Fruit fly (Drosophila melanogaster) whole organism, wandering third instar larva: Measurements from ENCODE around the gene Atg13.

ENCODE experiments used
- Abd-B ChIP-seq: fragments of >200 bp; optimal IDR thresholded peaks from 2 replicates; lab custom pipeline; 2017; ENCODE audit warnings: missing biosample characterization, missing genetic modification characterization
- CG32264 ChIP-seq: fragments of 200-800 bp; sonication (Bioruptor generic); optimal IDR thresholded peaks from 2 replicates; lab custom pipeline; 2016; ENCODE audit warnings: missing biosample characterization, missing genetic modification characterization
- CG9705 ChIP-seq: fragments of 200-800 bp; sonication (Bioruptor generic); optimal IDR thresholded peaks from 2 replicates; lab custom pipeline; 2018; ENCODE audit warnings: missing biosample characterization, mild to moderate bottlenecking, missing genetic modification characterization
- Dif ChIP-seq: fragments of 200-275, 200-300 bp; sonication (Bioruptor generic); optimal IDR thresholded peaks from 2 replicates; lab custom pipeline; 2018; ENCODE audit warnings: missing biosample characterization, missing genetic modification characterization; ENCODE audit not compliant: partially characterized antibody
- GATAd ChIP-seq: sonication (Bioruptor generic); optimal IDR thresholded peaks from 2 replicates; lab custom pipeline; 2016; ENCODE audit warnings: missing biosample characterization, missing genetic modification characterization
- Hnf4 ChIP-seq: fragments of 200-800 bp; sonication (Bioruptor generic); optimal IDR thresholded peaks from 2 replicates; lab custom pipeline; 2016; ENCODE audit warnings: missing biosample characterization, mild to moderate bottlenecking, missing genetic modification characterization
- Hr78 ChIP-seq: fragments of >200 bp; optimal IDR thresholded peaks from 2 replicates; lab custom pipeline; 2017; ENCODE audit warnings: missing biosample characterization, missing genetic modification characterization
- Hr83 ChIP-seq: fragments of 200-300 bp; sonication (Bioruptor generic); optimal IDR thresholded peaks from 2 replicates; lab custom pipeline; 2016; ENCODE audit warnings: missing biosample characterization, mild to moderate bottlenecking, missing genetic modification characterization, moderate library complexity; ENCODE audit not compliant: poor library complexity, severe bottlenecking
- Mio ChIP-seq: sonication (Bioruptor generic); optimal IDR thresholded peaks from 2 replicates; lab custom pipeline; 2016; ENCODE audit warnings: missing biosample characterization, missing genetic modification characterization
- Myc ChIP-seq: fragments of >200 bp; optimal IDR thresholded peaks from 2 replicates; lab custom pipeline; 2017
- N ChIP-seq: fragments of >200 bp; optimal IDR thresholded peaks from 2 replicates; lab custom pipeline; 2018; ENCODE audit warnings: missing biosample characterization, missing external identifiers, missing genetic modification characterization
- OdsH ChIP-seq: fragments of 200-800 bp; sonication (Bioruptor generic); optimal IDR thresholded peaks from 2 replicates; lab custom pipeline; 2016; ENCODE audit warnings: missing biosample characterization, mild to moderate bottlenecking, missing genetic modification characterization
- Rel ChIP-seq, 2 experiments: fragments of 200-800 bp; sonication (Bioruptor generic) in 1 of 2; optimal IDR thresholded peaks; 2 replicates in 1 of 2; 3 replicates in 1 of 2; lab custom pipeline; 2016 to 2019; ENCODE audit warnings: mild to moderate bottlenecking in 2 of 2, missing biosample characterization in 2 of 2, missing genetic modification characterization in 2 of 2, moderate library complexity in 1 of 2
- Sp1 ChIP-seq: fragments of 200-800 bp; sonication (Bioruptor generic); optimal IDR thresholded peaks from 3 replicates; lab custom pipeline; 2019; ENCODE audit warnings: missing biosample characterization, mild to moderate bottlenecking, missing genetic modification characterization, moderate library complexity
- Vsx2 ChIP-seq: fragments of 200-300, 225-300 bp; sonication (Bioruptor generic); optimal IDR thresholded peaks from 2 replicates; lab custom pipeline; 2018; ENCODE audit warnings: missing biosample characterization, missing genetic modification characterization; ENCODE audit not compliant: partially characterized antibody
- br ChIP-seq: fragments of 200-800 bp; sonication (Bioruptor generic); optimal IDR thresholded peaks from 2 replicates; lab custom pipeline; 2016; ENCODE audit warnings: missing biosample characterization, missing genetic modification characterization
- dl ChIP-seq, 2 experiments: fragments of 175-275, 200-275 bp in 1 of 2; fragments of 200-275 bp in 1 of 2; sonication (Bioruptor generic); optimal IDR thresholded peaks; lab custom pipeline; 2018; ENCODE audit warnings: mild to moderate bottlenecking in 2 of 2, missing biosample characterization in 2 of 2, missing genetic modification characterization in 2 of 2, moderate library complexity in 2 of 2; ENCODE audit not compliant: partially characterized antibody in 2 of 2, insufficient read depth in 1 of 2
- foxo ChIP-seq, 2 experiments: fragments of 200-800 bp; sonication (Bioruptor generic); optimal IDR thresholded peaks; 2 replicates in 1 of 2; 3 replicates in 1 of 2; lab custom pipeline; 2016 to 2017; ENCODE audit warnings: missing biosample characterization in 2 of 2, missing genetic modification characterization in 2 of 2
- fru ChIP-seq: fragments of 200-800 bp; sonication (Bioruptor generic); optimal IDR thresholded peaks from 3 replicates; lab custom pipeline; 2016; ENCODE audit warnings: missing biosample characterization, mild to moderate bottlenecking, missing genetic modification characterization
- h ChIP-seq: fragments of 200-800 bp; sonication (Bioruptor generic); optimal IDR thresholded peaks from 3 replicates; lab custom pipeline; 2016; ENCODE audit warnings: missing biosample characterization, mild to moderate bottlenecking, missing genetic modification characterization
- jim ChIP-seq: fragments of 175-275, 200-325 bp; sonication (Bioruptor generic); optimal IDR thresholded peaks from 2 replicates; lab custom pipeline; 2016; ENCODE audit warnings: missing biosample characterization, mild to moderate bottlenecking, missing genetic modification characterization
- lola ChIP-seq: fragments of >200 bp; optimal IDR thresholded peaks from 2 replicates; lab custom pipeline; 2017; ENCODE audit warnings: missing biosample characterization, missing genetic modification characterization
- pan ChIP-seq: fragments of >200 bp; optimal IDR thresholded peaks from 2 replicates; lab custom pipeline; 2017
- psq ChIP-seq: fragments of 200-800 bp; sonication (Bioruptor generic); optimal IDR thresholded peaks from 3 replicates; lab custom pipeline; 2017; ENCODE audit warnings: missing biosample characterization, mild to moderate bottlenecking, missing genetic modification characterization, moderate library complexity
- rgr ChIP-seq: fragments of 200-800 bp; sonication (Bioruptor generic); optimal IDR thresholded peaks from 3 replicates; lab custom pipeline; 2016; ENCODE audit warnings: missing biosample characterization, mild to moderate bottlenecking, missing genetic modification characterization
- sv ChIP-seq: fragments of 200-800 bp; sonication (Bioruptor generic); optimal IDR thresholded peaks from 3 replicates; lab custom pipeline; 2016; ENCODE audit warnings: missing biosample characterization, missing genetic modification characterization
- usp ChIP-seq: fragments of >200 bp; optimal IDR thresholded peaks from 2 replicates; lab custom pipeline; 2017; ENCODE audit warnings: missing biosample characterization, missing genetic modification characterization
- woc ChIP-seq: sonication (Bioruptor generic); optimal IDR thresholded peaks from 2 replicates; lab custom pipeline; 2016; ENCODE audit warnings: missing biosample characterization, mild to moderate bottlenecking, missing genetic modification characterization

Atg13 gene

DNA sequence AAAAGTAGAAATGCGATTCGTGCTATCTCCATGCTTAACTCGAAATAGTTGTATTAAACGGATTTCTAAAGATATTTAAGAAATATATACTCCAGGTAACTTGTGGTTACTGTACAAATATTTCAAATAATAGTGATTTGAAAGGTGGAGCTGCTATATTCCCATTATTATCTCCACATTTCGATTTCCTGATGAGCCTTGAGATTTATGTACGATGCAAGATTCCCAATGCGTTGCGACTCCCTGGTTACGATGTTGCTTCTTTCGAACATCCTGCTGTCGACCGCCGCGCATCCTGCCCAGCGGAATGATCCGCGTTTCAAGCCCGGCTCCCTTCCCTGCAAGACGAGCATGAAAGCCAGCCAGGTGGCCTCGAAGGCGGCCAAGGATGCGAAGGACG lies 37.6 kb upstream of the Atg13 start, which contains the start of the genes CG11694 and CG11698:
CG11694 (minus strand) TSS at position 101 of the 400 bp plus-strand sequence.
CG11698 (plus strand) TSS at position 152 of the 400 bp plus-strand sequence.
- TF ChIP-seq N (GFP tag; lab: Kevin White, UChicago) (no peak), h (GFP tag; lab: Kevin White, UChicago) (no peak), foxo (GFP tag; optimal IDR thresholded peaks at IDR 0.05; lab: Kevin White, UChicago) (no peak), fru (GFP tag; lab: Kevin White, UChicago) (no peak), Abd-B (no peak), Dif (GFP tag; lab: Kevin White, UChicago) (no peak), Hr83 (GFP tag; lab: Kevin White, UChicago) (no peak), OdsH (no peak), CG9705 (GFP tag; lab: Kevin White, UChicago) (no peak), Vsx2 (no peak), Sp1 (no peak), Hr78 (GFP tag; lab: Kevin White, UChicago) (no peak), jim (GFP tag; lab: Kevin White, UChicago) (no peak)
- TF ChIP-seq, all 38 proteins: peak for 0

DNA sequence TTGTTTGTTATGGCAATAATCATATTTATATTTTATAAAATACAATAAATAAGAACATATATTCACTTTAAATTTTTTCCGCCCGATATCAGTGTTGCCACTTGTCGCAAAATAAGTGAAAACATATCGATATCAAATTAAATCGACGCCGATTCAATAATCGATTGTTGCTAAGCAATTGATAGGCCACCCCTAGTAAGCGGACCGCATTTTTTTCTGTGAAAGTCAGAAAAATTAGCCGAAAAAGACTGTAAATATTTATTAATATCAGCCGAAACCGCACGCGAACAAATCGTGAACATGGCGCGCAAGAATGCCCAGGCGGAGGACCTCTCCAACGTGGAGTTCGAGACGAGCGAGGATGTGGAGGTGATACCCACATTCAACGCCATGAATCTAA lies 36.6 kb upstream of the Atg13 start, which contains the start of gene CG7483:
CG7483 (plus strand) TSS at position 171 of the 400 bp plus-strand sequence.
- TF ChIP-seq sv (GFP tag; lab: Kevin White, UChicago) (no peak), GATAd (GFP tag; lab: Kevin White, UChicago) (no peak), OdsH (no peak), dl (GFP tag; optimal IDR thresholded peaks at IDR 0.05; lab: Kevin White, UChicago; ENCODE audit: insufficient read depth in 1 of 2, partially characterized antibody in 2 of 2) (no peak), lola (GFP tag; lab: Kevin White, UChicago) (no peak), Rel (GFP tag; optimal IDR thresholded peaks at IDR 0.05; lab: Kevin White, UChicago) (no peak), Rel (tag; optimal IDR thresholded peaks at IDR 0.05; lab: Kevin White, UChicago) (no peak), woc (no peak), usp (no peak), Abd-B (no peak), pan (no peak), jim (GFP tag; lab: Kevin White, UChicago) (no peak), CG9705 (GFP tag; lab: Kevin White, UChicago) (no peak), br (GFP tag; lab: Kevin White, UChicago) (no peak)

DNA sequence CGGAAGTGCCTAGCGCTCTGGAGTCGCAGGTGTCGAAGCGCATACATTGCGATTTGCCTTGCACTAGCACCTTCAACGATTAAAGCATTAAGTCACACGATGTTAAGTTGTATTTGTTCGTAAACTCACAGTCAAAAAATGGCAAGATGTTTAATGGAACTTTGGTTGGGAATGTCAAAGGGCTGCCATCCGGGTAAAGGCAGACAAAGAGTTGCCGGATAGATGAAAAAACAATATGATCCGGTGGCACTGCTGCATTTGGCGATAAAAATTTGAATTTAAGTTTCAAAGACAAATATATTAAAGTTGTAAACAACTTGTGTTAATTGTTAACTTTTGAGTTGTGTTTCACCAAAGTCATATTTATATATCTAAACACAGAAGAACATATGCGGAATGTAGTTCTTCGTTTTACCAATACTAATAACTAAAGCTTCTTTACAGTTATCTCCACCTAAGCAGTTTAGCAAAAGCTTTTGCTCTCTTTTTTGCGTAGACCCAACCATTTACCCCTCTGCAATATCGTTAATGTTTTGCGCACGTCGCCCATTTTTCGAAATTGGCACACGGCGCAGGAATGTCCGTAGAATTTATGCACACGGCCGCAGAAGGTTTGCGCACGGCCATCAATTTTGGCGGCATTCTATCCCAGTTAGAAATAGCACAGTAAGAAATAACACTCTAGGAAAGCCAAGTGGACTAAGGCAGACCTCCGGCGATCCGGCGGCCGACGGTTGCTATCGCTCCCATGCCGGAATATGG lies 33.1 kb upstream of the Atg13 start, which contains the start of gene Coq2:
Coq2 (minus strand) TSS at position 200 of the 762 bp plus-strand sequence.
- TF ChIP-seq Dif (GFP tag; lab: Kevin White, UChicago) (peak; percentile 100), Myc (lab: Kevin White, UChicago) (peak; percentile 28), Vsx2 (peak; percentile 100), jim (GFP tag; lab: Kevin White, UChicago) (no peak), N (GFP tag; lab: Kevin White, UChicago) (no peak), dl (GFP tag; optimal IDR thresholded peaks at IDR 0.05; lab: Kevin White, UChicago; ENCODE audit: insufficient read depth in 1 of 2, partially characterized antibody in 2 of 2) (peak; percentile 100), Mio (GFP tag; lab: Kevin White, UChicago) (no peak)

DNA sequence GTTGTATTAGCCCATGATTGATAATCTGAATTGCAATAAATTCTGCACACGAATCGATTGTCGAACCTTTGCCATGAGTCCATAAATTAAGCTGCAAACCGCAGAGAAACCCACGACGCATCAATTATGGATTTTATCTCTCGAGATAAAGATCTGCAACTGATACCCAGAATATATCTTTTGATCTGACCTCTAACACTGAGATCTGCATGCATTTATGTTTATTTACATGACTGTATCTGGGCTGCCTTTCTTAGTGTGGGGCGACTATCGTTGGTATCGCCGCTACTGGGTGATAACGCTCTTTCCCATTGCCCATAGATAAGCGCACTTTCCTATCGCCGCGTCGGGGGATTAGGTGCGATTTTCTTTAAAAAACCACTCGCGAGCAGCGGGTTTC lies 32.4 kb upstream of the Atg13 start, which contains the start of gene Ctr1B:
Ctr1B (plus strand) TSS at position 398 of the 400 bp plus-strand sequence.
- TF ChIP-seq Vsx2, result peak; percentile 47
- TF ChIP-seq psq (GFP tag; lab: Kevin White, UChicago), result no peak
- no peak for TF ChIP-seq Hr83 (GFP tag; lab: Kevin White, UChicago)
- no peak for TF ChIP-seq rgr (GFP tag; lab: Kevin White, UChicago)
- peak; percentile 13 for TF ChIP-seq Dif (GFP tag; lab: Kevin White, UChicago)
- TF ChIP-seq dl (GFP tag; optimal IDR thresholded peaks at IDR 0.05; lab: Kevin White, UChicago; ENCODE audit: insufficient read depth in 1 of 2, partially characterized antibody in 2 of 2), result peak in 1 of 2 experiments; percentile 9

DNA sequence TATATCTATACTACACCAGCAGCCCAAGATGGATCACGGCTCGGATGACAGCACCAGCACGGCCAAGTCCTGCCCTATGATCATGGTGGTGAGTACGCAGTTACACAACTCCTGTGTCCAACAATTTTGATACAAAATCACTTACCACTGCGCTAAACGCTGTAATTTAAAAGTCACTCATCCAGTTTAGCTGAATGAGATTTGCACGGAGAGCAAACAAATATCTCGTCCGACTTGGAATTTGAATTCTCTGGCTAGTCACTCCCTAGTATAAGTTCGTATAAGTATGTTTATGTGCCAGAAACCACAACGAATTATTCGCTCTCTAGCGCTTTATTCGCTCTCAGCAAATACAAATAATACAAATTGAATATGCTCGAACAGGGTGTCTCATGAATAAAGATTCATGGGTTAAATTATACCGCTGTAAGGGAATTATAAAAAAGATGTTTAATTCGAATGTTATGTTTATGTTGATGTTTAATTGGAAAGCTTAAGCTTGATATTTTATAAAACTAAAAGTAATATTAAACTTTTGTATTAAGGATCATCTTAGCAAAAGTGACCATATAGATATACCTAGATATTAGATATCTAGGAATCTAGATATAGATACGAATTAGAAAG lies 31.8 kb upstream of the Atg13 start:
- TF ChIP-seq OdsH (no peak), CG32264 (GFP tag; lab: Kevin White, UChicago) (no peak), Rel (GFP tag; optimal IDR thresholded peaks at IDR 0.05; lab: Kevin White, UChicago) (no peak), Rel (tag; optimal IDR thresholded peaks at IDR 0.05; lab: Kevin White, UChicago) (peak; percentile 57), foxo (GFP tag; optimal IDR thresholded peaks at IDR 0.05; lab: Kevin White, UChicago) (peak in 1 of 2 experiments; percentile 5), Hnf4 (GFP tag; lab: Kevin White, UChicago) (no peak), Myc (lab: Kevin White, UChicago) (no peak), CG9705 (GFP tag; lab: Kevin White, UChicago) (no peak), br (GFP tag; lab: Kevin White, UChicago) (no peak), Vsx2 (no peak)
- TF ChIP-seq, all 38 proteins: peak for 2
